Worm (Caenorhabditis elegans) whole organism, young adult: Measurements from ENCODE around the gene chil-12.

Source experiments
- ama-1 ChIP-seq, 3 experiments: fragments of 150-350 bp in 1 of 3; sonication (generic microtip) in 2 of 3; optimal IDR thresholded peaks; 2 replicates each; lab custom pipeline; 2014 to 2018; ENCODE audit warnings: missing biosample characterization in 2 of 3, missing genetic modification characterization in 2 of 3, missing genetic modification reagents in 2 of 3
- let-607 ChIP-seq, 2 experiments: fragments of 200-800 bp in 1 of 2; sonication (Bioruptor generic) in 1 of 2; sonication (generic microtip) in 1 of 2; optimal IDR thresholded peaks; 2 replicates each; lab custom pipeline; 2016 to 2018; ENCODE audit warnings: mild to moderate bottlenecking in 2 of 2, missing compliant biosample characterization in 2 of 2, missing genetic modification characterization in 2 of 2, moderate library complexity in 2 of 2, missing genotype in 1 of 2
- lin-54 ChIP-seq: fragments of 200-800 bp; sonication (Bioruptor generic); optimal IDR thresholded peaks from 2 replicates; lab custom pipeline; 2018; ENCODE audit warnings: mild to moderate bottlenecking, missing genetic modification characterization, missing compliant biosample characterization
- mxl-1 ChIP-seq: sonication (generic microtip); optimal IDR thresholded peaks from 2 replicates; lab custom pipeline; 2016; ENCODE audit warnings: missing genetic modification characterization, missing compliant biosample characterization
- snpc-4 ChIP-seq, 5 experiments: fragments of 150-350 bp in 1 of 5; sonication (generic microtip) in 4 of 5; optimal IDR thresholded peaks; 2 replicates each; lab custom pipeline; 2014 to 2018; ENCODE audit warnings: missing genetic modification characterization in 5 of 5, missing biosample characterization in 3 of 5, antibody characterized with exemption in 2 of 5, mild to moderate bottlenecking in 2 of 5, missing compliant biosample characterization in 2 of 5, missing genotype in 2 of 5, moderate library complexity in 2 of 5, missing genetic modification reagents in 1 of 5

- TF ChIP-seq snpc-4 (GFP tag; optimal IDR thresholded peaks at IDR 0.05; lab: Kevin White, UChicago) (no peak), snpc-4 (tag; optimal IDR thresholded peaks at IDR 0.05; lab: Kevin White, UChicago) (no peak), lin-54 (GFP tag; lab: Kevin White, UChicago) (no peak), ama-1 (optimal IDR thresholded peaks at IDR 0.05; lab: Kevin White, UChicago) (no peak), ama-1 (GFP tag; optimal IDR thresholded peaks at IDR 0.05; lab: Kevin White, UChicago) (no peak), mxl-1 (tag; lab: Kevin White, UChicago) (no peak), let-607 (tag; optimal IDR thresholded peaks at IDR 0.05; lab: Kevin White, UChicago) (no peak)
These were observed 1.1 kb upstream of the chil-12 start, which contains the start of gene srw-11 for ce11 chrV:15240215-15240614.
